Fruit fly (Drosophila melanogaster) Kc167 (cell line): ENCODE data around the gene SCaMC.

ENCODE experiments used
- Myc ChIP-seq: fragments of >200 bp; optimal IDR thresholded peaks from 2 replicates; lab custom pipeline; 2017; ENCODE audit warnings: missing external identifiers
- Sin3A ChIP-seq: fragments of >200 bp; optimal IDR thresholded peaks from 2 replicates; lab custom pipeline; 2018; ENCODE audit warnings: missing external identifiers
- insv ChIP-seq: fragments of >200 bp; optimal IDR thresholded peaks from 3 replicates; lab custom pipeline; 2018; ENCODE audit warnings: missing external identifiers
- psq ChIP-seq: fragments of >200 bp; optimal IDR thresholded peaks from 2 replicates; lab custom pipeline; 2017; ENCODE audit warnings: missing external identifiers
- ttk ChIP-seq: sonication (Bioruptor generic); optimal IDR thresholded peaks from 2 replicates; lab custom pipeline; 2017; ENCODE audit warnings: missing external identifiers

- TF ChIP-seq ttk (lab: Kevin White, UChicago) (no peak), Myc (no peak), insv (lab: Kevin White, UChicago) (no peak), psq (lab: Kevin White, UChicago) (no peak), Sin3A (no peak)
Observed at dm6 chr3L:12410472-12411213, 4.0 kb downstream of the SCaMC start.
